Worm (Caenorhabditis elegans) whole organism, L1 larva: Measurements from ENCODE around the gene C05D2.8.

Experiments
- ama-1 ChIP-seq: fragments of 150-350 bp; optimal IDR thresholded peaks from 2 replicates; lab custom pipeline; 2014
- ceh-82 ChIP-seq, 3 experiments: fragments of 150-350 bp in 1 of 3; sonication (generic microtip) in 2 of 3; optimal IDR thresholded peaks; 2 replicates each; lab custom pipeline; 2014 to 2017; ENCODE audit warnings: missing biosample characterization in 3 of 3, missing genetic modification characterization in 3 of 3
- ceh-88 ChIP-seq: fragments of 200-800 bp; sonication (Bioruptor generic); IDR thresholded peaks from 2 replicates; pipeline ENCODE4 v1.3.6; 2022; ENCODE audit warnings: missing genetic modification characterization, missing compliant biosample characterization
- ceh-90 ChIP-seq: sonication (generic microtip); optimal IDR thresholded peaks from 2 replicates; lab custom pipeline; 2016; ENCODE audit warnings: missing genetic modification characterization, missing compliant biosample characterization
- dsc-1 ChIP-seq: sonication (generic microtip); optimal IDR thresholded peaks from 2 replicates; lab custom pipeline; 2016; ENCODE audit warnings: mild to moderate bottlenecking, missing genetic modification characterization, missing compliant biosample characterization
- efl-1 ChIP-seq, 4 experiments: fragments of 150-350 bp; optimal IDR thresholded peaks in 3 of 4; peaks in 1 of 4; 1 replicate in 1 of 4; 2 replicates in 3 of 4; lab custom pipeline; 2014; ENCODE audit warnings: missing biosample characterization in 2 of 4, missing genetic modification characterization in 2 of 4, missing genetic modification reagents in 2 of 4
- efl-3 ChIP-seq: fragments of 200-800 bp; sonication (Bioruptor generic); optimal IDR thresholded peaks from 2 replicates; lab custom pipeline; 2018; ENCODE audit warnings: mild to moderate bottlenecking, missing genetic modification characterization, missing compliant biosample characterization
- egl-13 ChIP-seq: sonication (generic microtip); optimal IDR thresholded peaks from 2 replicates; lab custom pipeline; 2016; ENCODE audit warnings: missing genotype, missing genetic modification reagents, missing genetic modification characterization, missing compliant biosample characterization
- fkh-10 ChIP-seq: sonication (generic microtip); optimal IDR thresholded peaks from 2 replicates; lab custom pipeline; 2017; ENCODE audit warnings: missing biosample characterization, missing genetic modification reagents, missing genetic modification characterization
- fkh-8 ChIP-seq: sonication (generic microtip); optimal IDR thresholded peaks from 2 replicates; lab custom pipeline; 2016; ENCODE audit warnings: mild to moderate bottlenecking, missing genetic modification characterization, missing compliant biosample characterization
- hlh-4 ChIP-seq: sonication (generic microtip); optimal IDR thresholded peaks from 2 replicates; lab custom pipeline; 2016; ENCODE audit warnings: mild to moderate bottlenecking, missing genetic modification characterization, missing compliant biosample characterization
- irx-1 ChIP-seq: sonication (generic microtip); optimal IDR thresholded peaks from 2 replicates; lab custom pipeline; 2016; ENCODE audit warnings: missing genetic modification characterization, missing compliant biosample characterization
- lin-14 ChIP-seq: fragments of 200-800 bp; sonication (Bioruptor generic); optimal IDR thresholded peaks from 2 replicates; lab custom pipeline; 2018; ENCODE audit warnings: mild to moderate bottlenecking, missing genetic modification characterization, moderate library complexity, missing compliant biosample characterization
- lsy-2 ChIP-seq, 2 experiments: fragments of 150-350 bp; optimal IDR thresholded peaks; 2 replicates each; lab custom pipeline; 2014; ENCODE audit warnings: missing biosample characterization in 2 of 2, missing genetic modification characterization in 2 of 2
- nhr-11 ChIP-seq: fragments of 150-350 bp; optimal IDR thresholded peaks from 2 replicates; lab custom pipeline; 2014; ENCODE audit warnings: missing biosample characterization, missing genetic modification characterization
- nhr-12 ChIP-seq: sonication (generic microtip); optimal IDR thresholded peaks from 2 replicates; lab custom pipeline; 2017; ENCODE audit warnings: missing biosample characterization, missing genetic modification characterization
- nhr-84 ChIP-seq: sonication (generic microtip); optimal IDR thresholded peaks from 2 replicates; lab custom pipeline; 2017; ENCODE audit warnings: missing biosample characterization, missing genetic modification characterization
- nhr-90 ChIP-seq: sonication (generic microtip); optimal IDR thresholded peaks from 2 replicates; lab custom pipeline; 2016; ENCODE audit warnings: mild to moderate bottlenecking, missing genetic modification characterization, missing compliant biosample characterization; ENCODE audit not compliant: poor library complexity
- pag-3 ChIP-seq: sonication (generic microtip); optimal IDR thresholded peaks from 2 replicates; lab custom pipeline; 2017; ENCODE audit warnings: missing genetic modification characterization, mild to moderate bottlenecking, missing compliant biosample characterization, antibody characterized with exemption, borderline replicate concordance; ENCODE audit not compliant: insufficient read depth
- rnt-1 ChIP-seq: sonication (generic microtip); optimal IDR thresholded peaks from 2 replicates; lab custom pipeline; 2016; ENCODE audit warnings: mild to moderate bottlenecking, missing genetic modification characterization, moderate library complexity, missing compliant biosample characterization
- skn-1 ChIP-seq: fragments of 150-350 bp; optimal IDR thresholded peaks from 2 replicates; lab custom pipeline; 2014; ENCODE audit warnings: missing biosample characterization, missing genetic modification characterization
- swsn-7 ChIP-seq: sonication (generic microtip); optimal IDR thresholded peaks from 2 replicates; lab custom pipeline; 2016; ENCODE audit warnings: missing genetic modification characterization, missing compliant biosample characterization
- tbx-2 ChIP-seq: sonication (generic microtip); optimal IDR thresholded peaks from 2 replicates; lab custom pipeline; 2016; ENCODE audit warnings: missing genetic modification characterization, missing compliant biosample characterization
- unc-130 ChIP-seq: fragments of 150-350 bp; optimal IDR thresholded peaks from 2 replicates; lab custom pipeline; 2017; ENCODE audit warnings: missing biosample characterization, missing genetic modification characterization, inconsistent platforms
- unc-30 ChIP-seq: sonication (generic microtip); optimal IDR thresholded peaks from 2 replicates; lab custom pipeline; 2017; ENCODE audit warnings: missing biosample characterization, missing genetic modification characterization
- unc-86 ChIP-seq: sonication (generic microtip); optimal IDR thresholded peaks from 2 replicates; lab custom pipeline; 2016; ENCODE audit warnings: missing genetic modification characterization, missing compliant biosample characterization
- unc-98 ChIP-seq: fragments of 200-800 bp; sonication (Bioruptor generic); IDR thresholded peaks from 2 replicates; pipeline ENCODE4 v1.3.6; 2022; ENCODE audit warnings: missing genetic modification characterization, missing compliant biosample characterization
- vab-15 ChIP-seq: sonication (generic microtip); optimal IDR thresholded peaks from 2 replicates; lab custom pipeline; 2017; ENCODE audit warnings: missing genotype, mild to moderate bottlenecking, missing genetic modification characterization, missing compliant biosample characterization
- xbp-1 ChIP-seq: sonication (generic microtip); optimal IDR thresholded peaks from 2 replicates; lab custom pipeline; 2016; ENCODE audit warnings: missing genetic modification characterization, missing compliant biosample characterization
- zag-1 ChIP-seq: fragments of 150-350 bp; optimal IDR thresholded peaks from 2 replicates; lab custom pipeline; 2014; ENCODE audit warnings: missing biosample characterization, missing genetic modification characterization
- zip-4 ChIP-seq: fragments of 200-800 bp; sonication (Bioruptor generic); optimal IDR thresholded peaks from 2 replicates; lab custom pipeline; 2018; ENCODE audit warnings: mild to moderate bottlenecking, missing genetic modification characterization, moderate library complexity, missing compliant biosample characterization
- ztf-11 ChIP-seq, 2 experiments: sonication (generic microtip); optimal IDR thresholded peaks; 2 replicates each; lab custom pipeline; 2016 to 2017; ENCODE audit warnings: missing genetic modification characterization in 2 of 2, missing biosample characterization in 1 of 2, missing compliant biosample characterization in 1 of 2

Gene C05D2.8

ce11 chrIII:5586925-5587324 is 23.2 kb downstream of the C05D2.8 start, which contains the start of gene F56D2.2 (continued):
- no peak for TF ChIP-seq nhr-84
- no peak for TF ChIP-seq ceh-88
- TF ChIP-seq hlh-4: no peak
- TF ChIP-seq dsc-1 (tag; lab: Kevin White, UChicago): no peak

- no peak for TF ChIP-seq efl-1 (optimal IDR thresholded peaks at IDR 0.05; lab: Kevin White, UChicago)
- peak in 1 of 2 experiments; percentile 82 for TF ChIP-seq efl-1 (GFP tag; optimal IDR thresholded peaks at IDR 0.05 in 1 of 2; lab: Kevin White, UChicago)
- TF ChIP-seq xbp-1: no peak
- TF ChIP-seq, all 84 proteins: peak for 1
These were observed 24.4 kb downstream of the C05D2.8 start for ce11 chrIII:5585711-5586110.

- TF ChIP-seq unc-98 (no peak), zip-4 (GFP tag; lab: Kevin White, UChicago) (no peak), nhr-90 (tag; lab: Kevin White, UChicago) (no peak), rnt-1 (tag; lab: Kevin White, UChicago) (no peak), efl-3 (GFP tag; lab: Kevin White, UChicago) (no peak), fkh-10 (GFP tag; lab: Kevin White, UChicago) (no peak), ceh-88 (no peak), unc-86 (no peak), ceh-90 (tag; lab: Kevin White, UChicago) (no peak), dsc-1 (tag; lab: Kevin White, UChicago) (no peak), ztf-11 (tag; optimal IDR thresholded peaks at IDR 0.05; lab: Kevin White, UChicago) (no peak), unc-30 (tag; lab: Kevin White, UChicago) (no peak), swsn-7 (tag; lab: Kevin White, UChicago) (no peak), nhr-12 (tag; lab: Kevin White, UChicago) (no peak), efl-1 (optimal IDR thresholded peaks at IDR 0.05; lab: Kevin White, UChicago) (no peak), efl-1 (GFP tag; optimal IDR thresholded peaks at IDR 0.05 in 1 of 2; lab: Kevin White, UChicago) (no peak), vab-15 (no peak), ama-1 (lab: Kevin White, UChicago) (no peak), nhr-84 (no peak), lin-14 (GFP tag; lab: Kevin White, UChicago) (no peak)
These were observed 25.5 kb downstream of the C05D2.8 start, which contains the start of gene F56D2.3 for ce11 chrIII:5584647-5585046. F56D2.3 (plus strand) TSS chrIII:5584947.

ce11 chrIII:5582766-5583165 is 27.4 kb downstream of the C05D2.8 start, which contains the start of the genes F56D2.8 and uev-2:
F56D2.8 (minus strand) TSS chrIII:5582866.
uev-2 (plus strand) TSS chrIII:5583125.
- TF ChIP-seq fkh-8 (tag; lab: Kevin White, UChicago) (peak; percentile 57), nhr-11 (tag; lab: Kevin White, UChicago) (no peak), zag-1 (no peak), nhr-12 (tag; lab: Kevin White, UChicago) (no peak), egl-13 (tag; lab: Kevin White, UChicago) (no peak), dsc-1 (tag; lab: Kevin White, UChicago) (peak; percentile 25)

- TF ChIP-seq skn-1 (tag; lab: Kevin White, UChicago) (peak; percentile 69), unc-130 (tag; lab: Kevin White, UChicago) (no peak), efl-1 (optimal IDR thresholded peaks at IDR 0.05; lab: Kevin White, UChicago) (peak in 1 of 2 experiments; percentile 6), efl-1 (GFP tag; optimal IDR thresholded peaks at IDR 0.05 in 1 of 2; lab: Kevin White, UChicago) (no peak), zip-4 (GFP tag; lab: Kevin White, UChicago) (peak; percentile 90), pag-3 (tag; lab: Kevin White, UChicago) (no peak), nhr-90 (tag; lab: Kevin White, UChicago) (no peak), lin-14 (GFP tag; lab: Kevin White, UChicago) (no peak), tbx-2 (tag; lab: Kevin White, UChicago) (no peak), lsy-2 (tag; optimal IDR thresholded peaks at IDR 0.05; lab: Kevin White, UChicago) (peak in 1 of 2 experiments; percentile 32), ceh-88 (no peak), irx-1 (tag; lab: Kevin White, UChicago) (no peak), ceh-82 (tag; optimal IDR thresholded peaks at IDR 0.05; lab: Kevin White, UChicago) (no peak)
These were observed 29.1 kb downstream of the C05D2.8 start, which contains the start of gene F56D2.5 for ce11 chrIII:5581049-5581448. F56D2.5 (minus strand) TSS chrIII:5581419.
